Worm (Caenorhabditis elegans): ENCODE measurements around the gene unc-34.

unc-34 gene

DNA sequence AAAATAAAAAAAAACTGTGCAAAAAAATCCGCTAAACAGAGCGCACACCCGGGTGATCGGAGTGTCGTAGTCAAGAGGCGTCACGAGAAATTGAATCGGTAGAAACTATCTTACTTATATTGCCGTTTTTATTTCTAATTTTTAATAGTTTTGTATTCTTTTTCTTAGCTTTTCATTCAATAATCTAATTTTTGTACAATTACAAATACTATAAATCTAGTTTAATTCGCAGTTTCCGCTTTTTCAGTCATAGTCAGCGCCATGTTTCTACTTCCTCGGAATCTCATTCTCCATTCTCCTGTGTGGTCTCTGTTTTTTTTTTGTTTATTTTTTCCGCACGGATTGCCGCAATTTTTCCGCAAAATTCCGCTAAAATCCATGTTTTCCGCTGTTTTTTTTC lies 21.3 kb downstream of the unc-34 start (continued):
- TF ChIP-seq eyg-1 (tag; optimal IDR thresholded peaks at IDR 0.05) (peak; percentile 94), ets-4 (tag; optimal IDR thresholded peaks at IDR 0.05) (peak; percentile 98), C38D4.7 (GFP tag; optimal IDR thresholded peaks at IDR 0.05) (peak; percentile 68), lim-6 (tag; optimal IDR thresholded peaks at IDR 0.05) (peak; percentile 97), hlh-6 (tag; optimal IDR thresholded peaks at IDR 0.05) (peak; percentile 36), npax-4 (tag; optimal IDR thresholded peaks at IDR 0.05) (peak; percentile 29), K02D7.2 (tag; optimal IDR thresholded peaks at IDR 0.05) (peak; percentile 49), pat-9 (tag; optimal IDR thresholded peaks at IDR 0.05) (no peak), ceh-30 (tag; optimal IDR thresholded peaks at IDR 0.05) (no peak), unc-3 (GFP tag; conservative IDR thresholded peaks at IDR 0.05) (0 out of 2 replicates have a peak, but pooled peaks have one; percentile 20), unc-3 (tag; optimal IDR thresholded peaks at IDR 0.05) (peak; percentile 90), elt-4 (tag; optimal IDR thresholded peaks at IDR 0.05) (no peak), mec-3 (tag; optimal IDR thresholded peaks at IDR 0.05; ENCODE audit: borderline replicate concordance) (peak; percentile 90), unc-55 (GFP tag; optimal IDR thresholded peaks at IDR 0.05) (peak; percentile 37), ref-2 (tag; optimal IDR thresholded peaks at IDR 0.05) (peak; percentile 97), K09A11.1 (tag; optimal IDR thresholded peaks at IDR 0.05; ENCODE audit: insufficient read depth) (no peak)

DNA sequence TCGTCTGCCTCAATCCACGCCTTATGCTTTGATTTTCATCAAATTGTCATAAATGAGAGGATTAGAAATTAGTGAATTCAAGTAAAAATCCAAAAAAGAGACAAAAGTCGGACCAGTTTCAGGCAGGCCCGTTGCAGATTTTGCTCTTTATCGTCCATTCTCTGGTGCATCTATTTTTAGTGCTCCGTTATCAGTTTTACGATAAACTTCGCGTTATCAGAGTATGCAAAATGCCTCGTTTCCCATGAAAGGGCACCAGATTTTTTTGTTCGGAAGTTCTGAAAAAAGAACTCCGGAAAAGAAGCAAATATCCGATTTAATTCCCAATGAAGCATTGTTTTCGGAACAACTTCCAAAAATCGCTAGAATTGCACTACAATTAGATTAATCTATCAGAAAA lies 23.4 kb downstream of the unc-34 start:
- TF ChIP-seq ceh-6 (GFP tag; optimal IDR thresholded peaks at IDR 0.05): no peak
- peak; percentile 89 for TF ChIP-seq elt-2 (tag; optimal IDR thresholded peaks at IDR 0.05)

- TF ChIP-seq tbx-2 (tag; optimal IDR thresholded peaks at IDR 0.05): no peak
- TF ChIP-seq zip-5 (tag; optimal IDR thresholded peaks at IDR 0.05): no peak
- no peak for TF ChIP-seq ceh-9 (tag; optimal IDR thresholded peaks at IDR 0.05)
- no peak for TF ChIP-seq ceh-34 (tag; optimal IDR thresholded peaks at IDR 0.05)
- no peak for TF ChIP-seq ceh-22 (tag; optimal IDR thresholded peaks at IDR 0.05)
- TF ChIP-seq ceh-31 (tag; optimal IDR thresholded peaks at IDR 0.05): no peak
- no peak for TF ChIP-seq ceh-6 (GFP tag; optimal IDR thresholded peaks at IDR 0.05)
- TF ChIP-seq rnt-1 (tag; optimal IDR thresholded peaks at IDR 0.05): no peak
- no peak for TF ChIP-seq ets-4 (tag; optimal IDR thresholded peaks at IDR 0.05)
- TF ChIP-seq pros-1 (tag; optimal IDR thresholded peaks at IDR 0.05): no peak
- no peak for TF ChIP-seq syd-9 (tag; optimal IDR thresholded peaks at IDR 0.05)
- no peak for TF ChIP-seq unc-42 (tag; optimal IDR thresholded peaks at IDR 0.05)
- no peak for TF ChIP-seq ceh-14 (tag; optimal IDR thresholded peaks at IDR 0.05)
Measured at ce11 chrV:1008503-1008902, 26.0 kb downstream of the unc-34 start, which contains the start of gene ergo-1. TSS of gene ergo-1 (plus strand) at chrV:1008803.

- TF ChIP-seq lim-6 (tag; optimal IDR thresholded peaks at IDR 0.05) (no peak), fax-1 (tag; optimal IDR thresholded peaks at IDR 0.05) (no peak), hlh-13 (GFP tag; optimal IDR thresholded peaks at IDR 0.05) (no peak), pat-9 (tag; optimal IDR thresholded peaks at IDR 0.05) (no peak), fkh-10 (GFP tag; optimal IDR thresholded peaks at IDR 0.05) (no peak), ceh-45 (GFP tag; IDR thresholded peaks at IDR 0.05) (no peak), unc-86 (tag; optimal IDR thresholded peaks at IDR 0.05) (no peak), ceh-2 (tag; optimal IDR thresholded peaks at IDR 0.05) (no peak), ahr-1 (tag; optimal IDR thresholded peaks at IDR 0.05) (no peak), pag-3 (tag; optimal IDR thresholded peaks at IDR 0.05; ENCODE audit: borderline replicate concordance) (no peak), nfya-1 (tag; optimal IDR thresholded peaks at IDR 0.05) (no peak), ztf-16 (tag; optimal IDR thresholded peaks at IDR 0.05) (no peak), dve-1 (tag; optimal IDR thresholded peaks at IDR 0.05) (no peak), gmeb-2 (tag; optimal IDR thresholded peaks at IDR 0.05) (no peak), ref-2 (tag; optimal IDR thresholded peaks at IDR 0.05) (no peak)
Measured at ce11 chrV:1009037-1009436, 26.5 kb downstream of the unc-34 start.
